Worm (Caenorhabditis elegans) whole organism, early embryonic: ENCODE results near the gene F22E5.8.
"Not testable (repeated sequence)": the region's sequence is repeated elsewhere in the genome, so short reads cannot be mapped to it uniquely, and the experiment has no call there.

Experiments
- B0310.2 ChIP-seq: sonication (generic microtip); optimal IDR thresholded peaks from 2 replicates; lab custom pipeline; 2016; ENCODE audit warnings: mild to moderate bottlenecking, missing genetic modification characterization, missing compliant biosample characterization
- F13C5.2 ChIP-seq: sonication (generic microtip); optimal IDR thresholded peaks from 2 replicates; lab custom pipeline; 2017; ENCODE audit warnings: mild to moderate bottlenecking, missing genetic modification characterization, inconsistent platforms, missing compliant biosample characterization
- aly-1 ChIP-seq: sonication (generic microtip); optimal IDR thresholded peaks from 2 replicates; lab custom pipeline; 2016; ENCODE audit warnings: missing genetic modification characterization, missing compliant biosample characterization
- ama-1 ChIP-seq: fragments of 150-350 bp; optimal IDR thresholded peaks from 2 replicates; lab custom pipeline; 2014
- ceh-13 ChIP-seq: fragments of 200-800 bp; sonication (Bioruptor generic); optimal IDR thresholded peaks from 2 replicates; lab custom pipeline; 2018; ENCODE audit warnings: mild to moderate bottlenecking, missing genetic modification characterization, missing compliant biosample characterization
- ceh-36 ChIP-seq: sonication (generic microtip); optimal IDR thresholded peaks from 2 replicates; lab custom pipeline; 2016; ENCODE audit warnings: missing genetic modification characterization, inconsistent platforms, missing compliant biosample characterization
- flt-1 ChIP-seq: fragments of 200-800 bp; sonication (Bioruptor generic); IDR thresholded peaks from 2 replicates; pipeline ENCODE4 v1.3.6; 2022; ENCODE audit warnings: missing genetic modification characterization, missing compliant biosample characterization
- hmbx-1 ChIP-seq: sonication (generic microtip); optimal IDR thresholded peaks from 2 replicates; lab custom pipeline; 2016; ENCODE audit warnings: mild to moderate bottlenecking, missing genetic modification characterization, missing compliant biosample characterization
- hmg-4 ChIP-seq: fragments of 200-800 bp; sonication (Bioruptor generic); optimal IDR thresholded peaks from 2 replicates; lab custom pipeline; 2018; ENCODE audit warnings: mild to moderate bottlenecking, missing genetic modification characterization, missing compliant biosample characterization
- hnd-1 ChIP-seq: sonication (generic microtip); optimal IDR thresholded peaks from 2 replicates; lab custom pipeline; 2016; ENCODE audit warnings: missing genetic modification characterization, missing compliant biosample characterization
- pes-1 ChIP-seq: fragments of 200-800 bp; sonication (Bioruptor generic); IDR thresholded peaks from 2 replicates; pipeline ENCODE4 v1.3.6; 2022; ENCODE audit warnings: missing genetic modification reagents, missing genetic modification characterization, missing compliant biosample characterization
- tbx-11 ChIP-seq: fragments of 200-800 bp; sonication (Bioruptor generic); IDR thresholded peaks from 2 replicates; pipeline ENCODE4 v1.3.6; 2022; ENCODE audit warnings: missing genetic modification characterization, missing compliant biosample characterization
- tbx-37 ChIP-seq: fragments of 200-800 bp; sonication (Bioruptor generic); conservative IDR thresholded peaks from 2 replicates; pipeline ENCODE4 v1.3.6; 2022; ENCODE audit warnings: missing genetic modification reagents, missing genetic modification characterization, missing compliant biosample characterization
- tra-4 ChIP-seq: sonication (generic microtip); optimal IDR thresholded peaks from 2 replicates; lab custom pipeline; 2017; ENCODE audit warnings: missing genetic modification characterization, missing compliant biosample characterization

DNA sequence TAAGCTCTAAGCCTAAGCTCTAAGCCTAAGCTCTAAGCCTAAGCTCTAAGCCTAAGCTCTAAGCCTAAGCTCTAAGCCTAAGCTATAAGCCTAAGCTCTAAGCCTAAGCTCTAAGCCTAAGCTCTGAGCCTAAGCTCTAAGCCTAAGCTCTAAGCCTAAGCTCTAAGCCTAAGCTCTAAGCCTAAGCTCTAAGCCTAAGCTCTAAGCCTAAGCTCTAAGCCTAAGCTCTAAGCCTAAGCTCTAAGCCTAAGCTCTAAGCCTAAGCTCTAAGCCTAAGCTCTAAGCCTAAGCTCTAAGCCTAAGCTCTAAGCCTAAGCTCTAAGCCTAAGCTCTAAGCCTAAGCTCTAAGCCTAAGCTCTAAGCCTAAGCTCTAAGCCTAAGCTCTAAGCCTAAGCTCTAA, 7.6 kb upstream of the F22E5.8 start:
- not testable (repeated sequence) for TF ChIP-seq B0310.2; flt-1 (GFP tag; lab: Robert Waterston, UW); ama-1 (lab: Kevin White, UChicago); ceh-13 (GFP tag; lab: Kevin White, UChicago); hnd-1 (tag; lab: Kevin White, UChicago); pes-1; hmg-4 (GFP tag; lab: Kevin White, UChicago); F13C5.2 (tag; lab: Kevin White, UChicago); tra-4 (tag; lab: Kevin White, UChicago); tbx-11 (GFP tag; lab: Robert Waterston, UW); hmbx-1 (tag; lab: Kevin White, UChicago); aly-1 (tag; lab: Kevin White, UChicago); tbx-37 (GFP tag; lab: Robert Waterston, UW)
- peak; percentile 76 for TF ChIP-seq ceh-36 (tag; lab: Kevin White, UChicago)
